Worm (Caenorhabditis elegans): Measurements from ENCODE around the gene trx-2.

DNA sequence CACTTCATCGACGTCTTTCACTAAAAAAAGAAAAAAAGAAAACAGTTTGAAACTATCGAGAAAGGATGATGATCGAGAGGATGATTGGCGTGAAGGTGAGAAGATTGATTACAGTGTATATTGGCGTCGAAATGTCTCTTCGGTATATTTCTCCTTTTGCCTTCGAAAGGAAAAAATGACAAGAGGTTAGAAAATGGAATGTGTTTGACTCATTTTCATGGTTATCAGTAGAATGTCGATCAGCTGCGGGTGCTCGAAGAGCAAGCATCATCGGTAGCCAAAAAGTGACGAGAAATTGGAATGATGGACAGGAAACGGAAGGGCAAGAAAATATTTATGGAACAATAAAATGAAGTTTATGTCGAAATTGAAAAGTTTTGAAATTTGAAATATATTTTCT is 19.4 kb downstream of the trx-2 start:
- TF ChIP-seq tab-1 (GFP tag; IDR thresholded peaks at IDR 0.05) (no peak), cog-1 (tag; optimal IDR thresholded peaks at IDR 0.05) (no peak)
